Worm (Caenorhabditis elegans) whole organism, L4/young adult: ENCODE data around the gene str-27.
"Not testable (repeated sequence)": the region's sequence is repeated elsewhere in the genome, so short reads cannot be mapped to it uniquely, and the experiment has no call there.

Experiments used
- W03F9.2 ChIP-seq: fragments of 150-350 bp; optimal IDR thresholded peaks from 2 replicates; lab custom pipeline; 2014; ENCODE audit warnings: missing biosample characterization, missing genetic modification characterization
- dao-5 ChIP-seq: sonication (generic microtip); optimal IDR thresholded peaks from 2 replicates; lab custom pipeline; 2016; ENCODE audit warnings: missing genotype, missing genetic modification characterization, moderate library complexity, missing compliant biosample characterization
- him-1 ChIP-seq: sonication (generic microtip); optimal IDR thresholded peaks from 2 replicates; lab custom pipeline; 2016; ENCODE audit warnings: missing genotype, missing genetic modification reagents, missing genetic modification characterization, missing compliant biosample characterization

DNA sequence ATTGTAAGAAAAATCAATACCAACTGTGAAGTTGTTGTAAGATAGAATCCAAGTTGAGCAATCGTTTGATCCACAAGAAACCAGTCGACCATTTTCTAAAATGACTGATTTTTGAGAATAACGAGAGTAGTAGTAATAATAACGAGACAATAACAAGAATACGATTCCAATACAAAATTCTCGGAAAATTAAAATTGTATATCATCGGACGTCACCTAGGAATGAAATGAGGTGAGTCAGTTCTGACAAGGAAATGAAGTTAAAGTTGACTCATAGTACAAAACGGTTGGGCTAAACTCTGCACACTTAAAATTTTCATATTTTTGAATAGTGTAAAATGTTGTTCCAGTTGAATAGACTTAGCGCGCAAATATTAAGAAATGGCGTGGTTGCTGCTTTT, 8.7 kb upstream of the str-27 start, which contains the start of gene str-19:
- not testable (repeated sequence) for TF ChIP-seq him-1, W03F9.2, dao-5 (tag; lab: Kevin White, UChicago)
